Worm (Caenorhabditis elegans) whole organism, late embryonic: ENCODE measurements around the gene haf-2.

ENCODE experiments used
- K09A11.1 ChIP-seq: sonication (generic microtip); optimal IDR thresholded peaks from 2 replicates; lab custom pipeline; 2017; ENCODE audit warnings: antibody characterized with exemption, mild to moderate bottlenecking, missing genetic modification characterization, missing compliant biosample characterization; ENCODE audit not compliant: insufficient read depth
- ama-1 ChIP-seq: fragments of 150-350 bp; optimal IDR thresholded peaks from 2 replicates; lab custom pipeline; 2014
- ceh-31 ChIP-seq: sonication (generic microtip); optimal IDR thresholded peaks from 2 replicates; lab custom pipeline; 2016; ENCODE audit warnings: missing genetic modification characterization, missing compliant biosample characterization
- ceh-9 ChIP-seq: sonication (generic microtip); optimal IDR thresholded peaks from 2 replicates; lab custom pipeline; 2016; ENCODE audit warnings: mild to moderate bottlenecking, missing genetic modification characterization, inconsistent platforms, missing compliant biosample characterization
- dve-1 ChIP-seq: sonication (generic microtip); optimal IDR thresholded peaks from 2 replicates; lab custom pipeline; 2017; ENCODE audit warnings: antibody characterized with exemption, mild to moderate bottlenecking, missing genetic modification characterization, missing compliant biosample characterization
- elt-2 ChIP-seq: sonication (generic microtip); optimal IDR thresholded peaks from 2 replicates; lab custom pipeline; 2016; ENCODE audit warnings: missing genetic modification reagents, missing genetic modification characterization, missing compliant biosample characterization
- gmeb-2 ChIP-seq: sonication (generic microtip); optimal IDR thresholded peaks from 2 replicates; lab custom pipeline; 2016; ENCODE audit warnings: missing genetic modification characterization, inconsistent platforms, missing compliant biosample characterization
- hlh-30 ChIP-seq: sonication (generic microtip); optimal IDR thresholded peaks from 2 replicates; lab custom pipeline; 2017; ENCODE audit warnings: antibody characterized with exemption, missing genetic modification characterization, missing compliant biosample characterization; ENCODE audit not compliant: insufficient read depth
- lin-11 ChIP-seq: fragments of 200-800 bp; sonication (Bioruptor generic); optimal IDR thresholded peaks from 2 replicates; lab custom pipeline; 2018; ENCODE audit warnings: mild to moderate bottlenecking, missing genetic modification characterization, missing compliant biosample characterization
- pat-9 ChIP-seq: fragments of 200-800 bp; sonication (Bioruptor generic); optimal IDR thresholded peaks from 2 replicates; lab custom pipeline; 2018; ENCODE audit warnings: mild to moderate bottlenecking, missing genetic modification characterization, moderate library complexity, missing compliant biosample characterization
- pqm-1 ChIP-seq: sonication (generic microtip); optimal IDR thresholded peaks from 2 replicates; lab custom pipeline; 2016; ENCODE audit warnings: missing genetic modification characterization, missing compliant biosample characterization
- rnt-1 ChIP-seq: sonication (generic microtip); optimal IDR thresholded peaks from 2 replicates; lab custom pipeline; 2016; ENCODE audit warnings: missing genetic modification characterization, missing compliant biosample characterization
- syd-9 ChIP-seq: sonication (generic microtip); optimal IDR thresholded peaks from 2 replicates; lab custom pipeline; 2016; ENCODE audit warnings: mild to moderate bottlenecking, missing genetic modification characterization, moderate library complexity, missing compliant biosample characterization
- tbx-2 ChIP-seq: sonication (generic microtip); optimal IDR thresholded peaks from 2 replicates; lab custom pipeline; 2016; ENCODE audit warnings: missing genetic modification characterization, missing compliant biosample characterization

DNA sequence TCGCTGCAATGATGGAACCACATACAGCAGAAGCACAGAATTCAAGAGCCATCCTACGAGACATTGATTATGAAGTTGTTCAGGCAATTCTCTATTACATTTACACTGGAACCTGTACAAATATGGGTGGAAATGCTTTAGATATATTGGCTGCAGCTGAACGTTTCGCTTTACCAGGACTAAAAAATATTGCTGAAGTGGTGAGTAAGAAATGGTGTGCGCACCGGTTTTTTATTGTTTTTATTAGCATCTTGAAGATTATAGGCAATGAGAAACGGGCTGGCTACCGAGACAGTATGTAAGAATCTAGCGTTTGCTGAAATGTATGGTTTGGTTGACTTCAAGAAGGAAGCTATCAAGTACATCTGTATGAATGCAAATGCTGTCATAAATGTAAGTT is 39.9 kb upstream of the haf-2 start:
- TF ChIP-seq rnt-1 (tag; lab: Kevin White, UChicago) (no peak), K09A11.1 (tag; lab: Kevin White, UChicago) (no peak), gmeb-2 (tag; lab: Kevin White, UChicago) (no peak), syd-9 (tag; lab: Kevin White, UChicago) (no peak), elt-2 (tag; lab: Kevin White, UChicago) (no peak), ceh-31 (tag; lab: Kevin White, UChicago) (no peak), ama-1 (lab: Kevin White, UChicago) (no peak), ceh-9 (tag; lab: Kevin White, UChicago) (no peak), tbx-2 (tag; lab: Kevin White, UChicago) (no peak), pqm-1 (tag; lab: Kevin White, UChicago) (no peak), pat-9 (tag; lab: Kevin White, UChicago) (no peak), hlh-30 (tag; lab: Kevin White, UChicago) (no peak), dve-1 (tag; lab: Kevin White, UChicago) (no peak), lin-11 (tag; lab: Kevin White, UChicago) (no peak)
